Worm (Caenorhabditis elegans): Measurements from ENCODE around the gene srz-9.

DNA sequence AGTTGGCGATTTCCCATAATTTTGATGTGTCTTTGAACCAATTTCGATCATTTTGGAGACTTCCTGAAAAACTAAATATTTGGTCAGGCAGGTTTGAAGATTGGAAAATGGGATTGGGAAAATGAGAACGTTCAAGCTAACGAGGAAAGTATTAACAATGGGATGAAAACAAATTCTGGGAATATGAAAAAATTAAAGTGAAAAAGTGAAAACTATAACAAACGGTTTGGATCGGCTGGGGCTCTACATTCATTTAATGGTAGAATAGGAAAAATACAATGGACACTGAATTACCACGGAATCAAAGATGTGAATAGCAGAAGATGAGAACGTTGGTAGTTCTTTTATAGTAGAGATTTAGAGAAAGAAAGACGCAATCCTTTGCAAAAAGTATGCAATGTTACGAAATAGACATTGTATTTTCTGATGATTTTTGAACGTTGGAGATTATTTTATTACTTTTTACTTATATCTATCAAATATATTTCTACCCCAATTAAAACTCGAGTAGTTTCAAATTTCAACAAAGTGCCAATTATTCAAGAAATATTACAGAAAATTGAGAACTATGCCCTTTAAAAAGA, 24.8 kb downstream of the srz-9 start, which contains the start of gene fbxa-50:
- TF ChIP-seq ceh-6 (GFP tag; optimal IDR thresholded peaks at IDR 0.05) (no peak), ama-1 (optimal IDR thresholded peaks at IDR 0.05) (no peak), fkh-10 (GFP tag; optimal IDR thresholded peaks at IDR 0.05) (no peak), ceh-18 (tag; optimal IDR thresholded peaks at IDR 0.05) (no peak), ets-4 (tag; optimal IDR thresholded peaks at IDR 0.05) (no peak), pax-1 (tag; optimal IDR thresholded peaks at IDR 0.05) (no peak), sdc-2 (tag; optimal IDR thresholded peaks at IDR 0.05) (no peak), tbx-7 (tag; optimal IDR thresholded peaks at IDR 0.05) (no peak), nfya-1 (tag; optimal IDR thresholded peaks at IDR 0.05) (no peak), ceh-9 (tag; optimal IDR thresholded peaks at IDR 0.05) (no peak)

Data from whole organism, late embryonic.